Worm (Caenorhabditis elegans): ENCODE measurements around the gene T08G3.11.

DNA sequence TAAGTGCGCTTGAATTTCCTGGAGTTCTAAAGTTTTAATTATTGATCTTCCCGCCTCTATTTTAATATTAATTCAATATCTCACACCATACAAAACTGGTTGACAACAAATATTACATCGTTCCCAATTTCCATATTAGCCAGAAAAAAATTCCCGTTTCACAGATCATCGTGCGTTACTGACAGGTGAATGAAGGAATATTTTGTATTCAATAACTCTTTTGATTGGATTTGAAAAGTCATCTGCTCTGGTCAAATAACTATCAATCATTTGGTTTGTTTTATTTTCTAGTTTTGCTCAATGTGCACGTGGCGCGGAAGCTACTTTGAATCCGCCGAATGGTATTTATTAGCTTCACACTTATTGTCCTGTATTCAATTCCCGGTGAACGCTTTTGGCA lies 4.5 kb upstream of the T08G3.11 start, which contains the start of gene srh-139:
- TF ChIP-seq flt-1 (GFP tag; IDR thresholded peaks at IDR 0.05) (no peak), ztf-23 (GFP tag; IDR thresholded peaks at IDR 0.05) (no peak), ztf-29 (GFP tag; IDR thresholded peaks at IDR 0.05) (no peak), ref-1 (GFP tag; conservative IDR thresholded peaks at IDR 0.05) (no peak), klf-2 (GFP tag; conservative IDR thresholded peaks at IDR 0.05) (no peak)

All from whole organism, midembryonic.